Worm (Caenorhabditis elegans): Measurements from ENCODE around the gene Y45F3A.4.

Y45F3A.4 gene

DNA sequence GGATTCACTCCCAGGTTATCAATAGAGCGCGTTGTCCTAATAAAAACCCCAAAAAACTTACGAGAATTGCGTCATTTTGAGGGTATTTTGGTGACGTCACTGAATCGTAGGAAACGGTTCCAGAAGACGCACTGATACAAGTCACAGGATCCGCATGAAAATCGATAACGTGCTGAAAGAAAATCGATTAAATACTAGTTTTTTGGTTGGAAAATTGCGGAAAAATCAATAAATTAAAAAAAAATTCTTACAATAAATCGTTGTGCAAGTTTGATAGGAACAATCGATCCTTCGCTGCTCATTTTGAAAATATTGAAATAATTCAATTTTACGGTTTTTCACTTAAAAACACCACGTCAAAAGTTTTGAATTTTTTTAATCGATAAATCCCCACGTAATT lies 28.0 kb upstream of the Y45F3A.4 start, which contains the start of gene Y39A1A.2:
Y39A1A.2 (minus strand) TSS at position 319 of the 400 bp plus-strand sequence.
- TF ChIP-seq B0035.1 (tag; optimal IDR thresholded peaks at IDR 0.05) (no peak), K12H6.12 (tag; optimal IDR thresholded peaks at IDR 0.05) (no peak), ztf-6 (GFP tag; IDR thresholded peaks at IDR 0.05) (no peak), mxl-1 (tag; optimal IDR thresholded peaks at IDR 0.05) (no peak), egrh-3 (GFP tag; IDR thresholded peaks at IDR 0.05) (no peak), efl-1 (GFP tag; optimal IDR thresholded peaks at IDR 0.05) (no peak), ceh-27 (GFP tag; optimal IDR thresholded peaks at IDR 0.05) (no peak), unc-62 (GFP tag; optimal IDR thresholded peaks at IDR 0.05) (no peak), madf-6 (GFP tag; IDR thresholded peaks at IDR 0.05) (no peak), lin-26 (GFP tag; IDR thresholded peaks at IDR 0.05) (no peak), pbrm-1 (GFP tag; IDR thresholded peaks at IDR 0.05) (no peak), F55B11.4 (tag; optimal IDR thresholded peaks at IDR 0.05; ENCODE audit: borderline replicate concordance, insufficient read depth) (no peak), Y53F4B.3 (GFP tag; IDR thresholded peaks at IDR 0.05) (no peak), dox-1 (GFP tag; IDR thresholded peaks at IDR 0.05) (no peak), ekl-4 (GFP tag; IDR thresholded peaks at IDR 0.05) (no peak), die-1 (tag; optimal IDR thresholded peaks at IDR 0.05) (no peak), ceh-91 (GFP tag; IDR thresholded peaks at IDR 0.05) (no peak), ccch-3 (GFP tag; optimal IDR thresholded peaks at IDR 0.05) (no peak), B0261.1 (tag; optimal IDR thresholded peaks at IDR 0.05) (no peak)

DNA sequence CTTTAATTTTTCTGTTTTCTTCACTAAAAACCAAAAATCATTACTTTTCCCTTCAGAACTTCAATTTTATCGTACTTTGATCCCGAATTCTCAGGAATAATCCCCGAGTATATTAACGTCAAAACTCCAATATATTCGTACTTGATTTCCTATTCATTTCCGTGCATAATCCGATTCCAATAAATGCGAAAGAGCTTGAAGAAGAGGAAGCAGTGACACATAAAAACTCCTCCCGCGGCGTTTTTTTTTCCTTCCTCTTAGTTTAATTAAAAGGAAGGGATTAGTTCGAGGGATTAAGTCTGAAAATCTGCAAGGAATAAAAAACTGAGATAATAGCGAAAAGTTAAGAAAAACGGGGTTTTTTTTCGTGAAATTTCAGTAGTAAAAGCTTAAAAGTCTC lies 25.7 kb upstream of the Y45F3A.4 start:
- TF ChIP-seq F52B5.7 (tag; optimal IDR thresholded peaks at IDR 0.05) (no peak), cebp-2 (GFP tag; IDR thresholded peaks at IDR 0.05) (no peak), D2030.7 (GFP tag; IDR thresholded peaks at IDR 0.05) (no peak), madf-10 (tag; optimal IDR thresholded peaks at IDR 0.05) (no peak), dpl-1 (GFP tag; optimal IDR thresholded peaks at IDR 0.05) (no peak), hlh-12 (tag; optimal IDR thresholded peaks at IDR 0.05) (no peak), him-1 (tag; optimal IDR thresholded peaks at IDR 0.05) (no peak)

DNA sequence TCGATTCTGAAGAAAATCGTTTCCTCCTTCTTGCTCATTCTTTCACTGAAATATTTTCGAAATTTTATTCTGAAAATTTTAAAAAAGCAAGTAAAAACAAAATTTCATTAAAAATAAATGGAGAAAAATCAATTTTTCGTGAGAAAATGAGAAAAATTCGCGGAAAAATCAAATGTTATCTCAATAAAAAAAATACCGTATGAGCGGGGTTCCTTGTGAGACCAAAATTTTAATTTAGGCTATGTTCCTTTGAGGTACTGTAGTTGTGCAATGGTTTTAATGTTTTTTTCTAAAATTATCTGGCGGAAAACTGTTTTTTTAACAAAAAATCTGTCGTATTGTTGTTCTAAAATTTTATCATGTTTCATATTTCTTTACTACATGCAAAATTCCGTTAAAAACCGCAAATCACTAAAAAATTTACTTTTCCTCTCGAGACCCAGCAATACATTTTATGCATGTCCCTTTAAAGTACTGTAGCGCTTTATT lies 25.0 kb upstream of the Y45F3A.4 start, which contains the start of gene epg-6:
epg-6 (minus strand) TSS at position 51 of the 489 bp plus-strand sequence.
- TF ChIP-seq hsf-1 (GFP tag; IDR thresholded peaks at IDR 0.05) (0 out of 2 replicates have a peak, but pooled peaks have one; percentile 28), egl-18 (GFP tag; IDR thresholded peaks at IDR 0.05) (no peak), xnd-1 (tag; optimal IDR thresholded peaks at IDR 0.05) (peak; percentile 94), sdz-38 (tag; optimal IDR thresholded peaks at IDR 0.05) (no peak), nhr-179 (tag; optimal IDR thresholded peaks at IDR 0.05) (no peak), cebp-2 (GFP tag; IDR thresholded peaks at IDR 0.05) (no peak), ztf-25 (GFP tag; IDR thresholded peaks at IDR 0.05) (no peak), mes-4 (tag; optimal IDR thresholded peaks at IDR 0.05) (no peak), F52B5.7 (tag; optimal IDR thresholded peaks at IDR 0.05) (no peak), somi-1 (GFP tag; optimal IDR thresholded peaks at IDR 0.05) (no peak), lin-40 (tag; optimal IDR thresholded peaks at IDR 0.05) (no peak), snpc-3.4 (tag; optimal IDR thresholded peaks at IDR 0.05) (peak; percentile 8), ceh-91 (GFP tag; IDR thresholded peaks at IDR 0.05) (peak; percentile 84), F22D6.2 (tag; optimal IDR thresholded peaks at IDR 0.05) (no peak), efl-1 (GFP tag; optimal IDR thresholded peaks at IDR 0.05) (peak; percentile 75), tbp1 (GFP tag; optimal IDR thresholded peaks at IDR 0.05) (peak; percentile 14), hlh-12 (tag; optimal IDR thresholded peaks at IDR 0.05) (no peak), F39B2.1 (GFP tag; IDR thresholded peaks at IDR 0.05) (no peak), attf-6 (GFP tag; IDR thresholded peaks at IDR 0.05) (no peak), egrh-3 (GFP tag; IDR thresholded peaks at IDR 0.05) (no peak), ztf-18 (tag; optimal IDR thresholded peaks at IDR 0.05) (no peak), Y79H2A.3 (GFP tag; conservative IDR thresholded peaks at IDR 0.05) (0 out of 2 replicates have a peak, but pooled peaks have one; percentile 26), him-1 (tag; optimal IDR thresholded peaks at IDR 0.05) (peak; percentile 50), snpc-4 (GFP tag; optimal IDR thresholded peaks at IDR 0.05) (no peak), snpc-4 (tag; optimal IDR thresholded peaks at IDR 0.05) (peak in 1 of 4 experiments; percentile 0), T07F8.4 (tag; optimal IDR thresholded peaks at IDR 0.05) (no peak), tlf-1 (GFP tag; optimal IDR thresholded peaks at IDR 0.05) (peak; percentile 55), D2030.7 (GFP tag; IDR thresholded peaks at IDR 0.05) (peak; percentile 74), B0261.1 (tag; optimal IDR thresholded peaks at IDR 0.05) (no peak), F37B4.10 (GFP tag; IDR thresholded peaks at IDR 0.05) (no peak)

Measured in whole organism, young adult.